Worm (Caenorhabditis elegans) whole organism, mixed stage, embryonic: ENCODE results near the gene stdh-1.

Experiments
- cnd-1 ChIP-seq: fragments of 200-800 bp; sonication (Bioruptor generic); optimal IDR thresholded peaks from 2 replicates; lab custom pipeline; 2018; ENCODE audit warnings: mild to moderate bottlenecking, missing genetic modification characterization, missing compliant biosample characterization
- elt-3 ChIP-seq: fragments of 150-350 bp; optimal IDR thresholded peaks from 2 replicates; lab custom pipeline; 2014; ENCODE audit warnings: missing biosample characterization, missing genetic modification characterization
- lin-13 ChIP-seq: fragments of 150-350 bp; optimal IDR thresholded peaks from 2 replicates; lab custom pipeline; 2014; ENCODE audit warnings: missing biosample characterization, missing genetic modification characterization
- nhr-237 ChIP-seq: fragments of 150-350 bp; optimal IDR thresholded peaks from 2 replicates; lab custom pipeline; 2014; ENCODE audit warnings: missing biosample characterization, missing genetic modification characterization
- snpc-4 ChIP-seq: fragments of 150-350 bp; optimal IDR thresholded peaks from 2 replicates; lab custom pipeline; 2014; ENCODE audit warnings: missing biosample characterization, missing genetic modification characterization
- ztf-11 ChIP-seq: fragments of 150-350 bp; optimal IDR thresholded peaks from 2 replicates; lab custom pipeline; 2014; ENCODE audit warnings: missing biosample characterization, missing genetic modification characterization

- TF ChIP-seq nhr-237 (tag; lab: Kevin White, UChicago) (no peak), cnd-1 (tag; lab: Kevin White, UChicago) (no peak), elt-3 (tag; lab: Kevin White, UChicago) (no peak), lin-13 (no peak), snpc-4 (tag; lab: Kevin White, UChicago) (no peak), ztf-11 (tag; lab: Kevin White, UChicago) (no peak)
Observed at ce11 chrV:13873323-13873722, 33.0 kb upstream of the stdh-1 start.
